Worm (Caenorhabditis elegans): ENCODE results near the gene C14C10.2.
A peak's percentile ranks its signal among the peaks of the same experiment; 100 is the strongest.

Gene C14C10.2

DNA sequence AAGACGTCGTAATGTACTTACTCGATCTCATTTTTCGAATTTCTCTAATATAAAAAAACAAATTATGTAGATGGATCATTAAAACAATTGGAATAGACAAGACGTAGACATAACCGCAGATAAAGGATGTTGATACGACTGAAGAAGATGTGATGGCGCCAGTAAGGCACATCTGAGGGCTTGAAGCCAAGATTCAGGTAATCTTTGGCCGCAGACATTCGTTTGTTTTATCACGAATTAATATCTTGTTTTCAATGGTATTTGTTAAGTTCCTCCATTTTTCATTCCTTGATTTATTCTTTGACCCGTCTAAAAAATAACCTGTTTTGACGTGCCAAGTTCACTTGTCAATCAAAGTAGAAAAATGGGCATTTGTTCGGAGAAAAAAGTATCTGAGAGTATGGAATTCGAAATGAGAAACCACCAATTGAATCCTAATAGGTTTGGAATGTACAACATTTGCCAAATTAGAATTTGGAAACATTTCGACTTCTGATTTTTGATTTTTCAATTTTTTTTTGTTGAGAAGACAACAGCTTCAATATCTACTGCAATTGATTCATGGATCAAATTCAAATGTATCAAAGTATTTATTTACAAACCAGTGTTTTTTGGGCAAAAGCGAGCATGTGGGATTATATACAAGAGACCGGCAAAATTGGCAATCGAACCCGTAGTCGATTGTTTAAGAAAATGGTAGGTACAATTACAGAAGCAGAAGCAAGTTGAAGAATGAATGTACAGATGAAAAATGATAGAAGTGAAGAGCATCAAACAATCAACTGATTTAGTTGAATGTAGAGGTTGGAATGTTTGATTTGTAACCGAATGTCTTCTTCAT is 40.4 kb downstream of the C14C10.2 start (continued):
- TF ChIP-seq lin-35 (GFP tag; optimal IDR thresholded peaks at IDR 0.05) (peak in 1 of 2 experiments; percentile 20), ceh-90 (tag; optimal IDR thresholded peaks at IDR 0.05) (no peak), grh-1 (GFP tag; IDR thresholded peaks at IDR 0.05) (peak; percentile 63; the same call in 1 of the 2 replicates), nhr-47 (tag; optimal IDR thresholded peaks at IDR 0.05) (peak; percentile 31), ztf-4 (tag; optimal IDR thresholded peaks at IDR 0.05) (peak; percentile 38), aha-1 (tag; optimal IDR thresholded peaks at IDR 0.05) (no peak), tbx-2 (tag; optimal IDR thresholded peaks at IDR 0.05) (peak; percentile 28), blmp-1 (tag; optimal IDR thresholded peaks at IDR 0.05) (peak; percentile 40), lsy-2 (tag; optimal IDR thresholded peaks at IDR 0.05) (peak in 1 of 2 experiments; percentile 58), aly-2 (tag; optimal IDR thresholded peaks at IDR 0.05) (peak; percentile 81), unc-30 (tag; optimal IDR thresholded peaks at IDR 0.05) (no peak), tlp-1 (tag; optimal IDR thresholded peaks at IDR 0.05) (no peak), lin-15B (tag; optimal IDR thresholded peaks at IDR 0.05) (no peak), snu-23 (GFP tag; optimal IDR thresholded peaks at IDR 0.05) (peak; percentile 20), lin-14 (GFP tag; optimal IDR thresholded peaks at IDR 0.05) (peak; percentile 37), ceh-82 (tag; optimal IDR thresholded peaks at IDR 0.05) (no peak), fkh-10 (GFP tag; optimal IDR thresholded peaks at IDR 0.05) (no peak), C34B4.2 (tag; optimal IDR thresholded peaks at IDR 0.05) (no peak), pag-3 (tag; optimal IDR thresholded peaks at IDR 0.05; ENCODE audit: borderline replicate concordance, insufficient read depth) (no peak), dpl-1 (GFP tag; optimal IDR thresholded peaks at IDR 0.05) (peak in 1 of 3 experiments; percentile 5), nhr-20 (tag; optimal IDR thresholded peaks at IDR 0.05) (peak; percentile 41), mep-1 (tag; optimal IDR thresholded peaks at IDR 0.05) (peak; percentile 14), unc-130 (tag; optimal IDR thresholded peaks at IDR 0.05) (peak; percentile 85), vab-15 (tag; optimal IDR thresholded peaks at IDR 0.05) (no peak), C04F5.9 (tag; optimal IDR thresholded peaks at IDR 0.05) (no peak), jun-1 (tag; optimal IDR thresholded peaks at IDR 0.05) (peak; percentile 31), ztf-11 (tag; optimal IDR thresholded peaks at IDR 0.05) (no peak), Y116A8C.19 (tag; optimal IDR thresholded peaks at IDR 0.05; ENCODE audit: borderline replicate concordance) (no peak), C16A3.4 (tag; optimal IDR thresholded peaks at IDR 0.05) (peak; percentile 41)

DNA sequence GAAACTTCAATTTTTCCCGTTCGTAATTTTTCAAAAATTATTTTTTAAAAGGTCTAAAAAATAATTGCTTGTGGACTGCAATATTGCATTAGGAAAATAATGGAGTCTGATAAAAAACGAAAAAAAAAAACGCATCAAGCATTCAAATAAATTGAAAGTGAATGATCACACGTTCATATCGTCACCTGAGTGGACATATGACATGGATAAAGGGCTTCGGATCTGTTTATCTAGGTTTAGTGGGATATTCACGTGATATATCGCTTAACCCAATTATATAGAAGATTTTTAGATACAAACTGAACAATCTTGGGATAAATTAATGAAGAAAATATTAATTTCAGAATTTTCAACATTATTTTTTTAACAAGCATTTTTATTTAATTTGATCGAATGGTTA is 41.5 kb downstream of the C14C10.2 start:
- TF ChIP-seq dsc-1 (tag; optimal IDR thresholded peaks at IDR 0.05), result peak; percentile 86
- TF ChIP-seq lin-35 (GFP tag; optimal IDR thresholded peaks at IDR 0.05), result no peak
- TF ChIP-seq elt-3 (tag; optimal IDR thresholded peaks at IDR 0.05), result peak in 1 of 6 experiments; percentile 12
- no peak for TF ChIP-seq tlp-1 (tag; optimal IDR thresholded peaks at IDR 0.05)
- TF ChIP-seq efl-3 (GFP tag; optimal IDR thresholded peaks at IDR 0.05), result no peak
- TF ChIP-seq ama-1 (optimal IDR thresholded peaks at IDR 0.05), result no peak
- no peak for TF ChIP-seq nhr-20 (tag; optimal IDR thresholded peaks at IDR 0.05)
- no peak for TF ChIP-seq vab-15 (tag; optimal IDR thresholded peaks at IDR 0.05)
- no peak for TF ChIP-seq fkh-4 (tag; optimal IDR thresholded peaks at IDR 0.05; ENCODE audit: borderline replicate concordance)
- TF ChIP-seq snpc-4 (tag; optimal IDR thresholded peaks at IDR 0.05), result no peak
- TF ChIP-seq egl-13 (tag; optimal IDR thresholded peaks at IDR 0.05), result no peak
- TF ChIP-seq pax-3 (tag; optimal IDR thresholded peaks at IDR 0.05), result peak; percentile 43
- no peak for TF ChIP-seq grh-1 (GFP tag; IDR thresholded peaks at IDR 0.05)
- TF ChIP-seq nhr-11 (tag; optimal IDR thresholded peaks at IDR 0.05), result no peak
- TF ChIP-seq mep-1 (tag; optimal IDR thresholded peaks at IDR 0.05), result no peak
- TF ChIP-seq irx-1 (tag; optimal IDR thresholded peaks at IDR 0.05), result no peak
- no peak for TF ChIP-seq alr-1 (tag; optimal IDR thresholded peaks at IDR 0.05; ENCODE audit: borderline replicate concordance)
- TF ChIP-seq nhr-85 (tag), result peak; percentile 16
- no peak for TF ChIP-seq nhr-84 (tag; optimal IDR thresholded peaks at IDR 0.05)
- peak; percentile 70 for TF ChIP-seq blmp-1 (tag; optimal IDR thresholded peaks at IDR 0.05)
- TF ChIP-seq ztf-11 (tag; optimal IDR thresholded peaks at IDR 0.05), result no peak
- peak; percentile 26 for TF ChIP-seq nhr-47 (tag; optimal IDR thresholded peaks at IDR 0.05)
- peak; percentile 14 for TF ChIP-seq snu-23 (GFP tag; optimal IDR thresholded peaks at IDR 0.05)

All from whole organism, L1 larva.